Fruit fly (Drosophila melanogaster) whole organism, adult: ENCODE data around the gene CG13010.

Source experiments
- CG11617 ChIP-seq: fragments of 200-800 bp; sonication (Bioruptor generic); optimal IDR thresholded peaks from 2 replicates; lab custom pipeline; 2017; ENCODE audit warnings: mild to moderate bottlenecking, missing biosample characterization, missing genetic modification reagents, missing genetic modification characterization
- CG12768 ChIP-seq: fragments of 200-800 bp; sonication (Bioruptor generic); optimal IDR thresholded peaks from 2 replicates; lab custom pipeline; 2017; ENCODE audit warnings: missing biosample characterization, missing genetic modification characterization, mild to moderate bottlenecking, moderate library complexity, missing genetic modification reagents
- CG14711 ChIP-seq: fragments of 200-800 bp; sonication (Bioruptor generic); optimal IDR thresholded peaks from 2 replicates; lab custom pipeline; 2018; ENCODE audit warnings: missing biosample characterization, mild to moderate bottlenecking, missing genetic modification characterization, moderate library complexity
- CG1620 ChIP-seq: fragments of 200-800 bp; sonication (Bioruptor generic); optimal IDR thresholded peaks from 2 replicates; lab custom pipeline; 2016; ENCODE audit warnings: missing biosample characterization, missing genetic modification characterization
- CG33017 ChIP-seq: fragments of 200-800 bp; sonication (Bioruptor generic); optimal IDR thresholded peaks from 2 replicates; lab custom pipeline; 2018; ENCODE audit warnings: missing biosample characterization, mild to moderate bottlenecking, missing genetic modification characterization, moderate library complexity
- CG5204 ChIP-seq: fragments of 200-800 bp; sonication (Bioruptor generic); optimal IDR thresholded peaks from 2 replicates; lab custom pipeline; 2016; ENCODE audit warnings: missing biosample characterization, missing genetic modification characterization
- CG7045 ChIP-seq: fragments of 200-800 bp; sonication (Bioruptor generic); optimal IDR thresholded peaks from 2 replicates; lab custom pipeline; 2017; ENCODE audit warnings: missing biosample characterization, mild to moderate bottlenecking, missing genetic modification characterization
- CG7101 ChIP-seq: fragments of 200-800 bp; sonication (Bioruptor generic); optimal IDR thresholded peaks from 2 replicates; lab custom pipeline; 2018; ENCODE audit warnings: missing biosample characterization, mild to moderate bottlenecking, missing genetic modification characterization, moderate library complexity
- Clk ChIP-seq: fragments of 200-800 bp; sonication (Bioruptor generic); optimal IDR thresholded peaks from 2 replicates; lab custom pipeline; 2017; ENCODE audit warnings: missing biosample characterization, missing genetic modification characterization
- Crg-1 ChIP-seq: fragments of 200-800 bp; sonication (Bioruptor generic); optimal IDR thresholded peaks from 2 replicates; lab custom pipeline; 2016; ENCODE audit warnings: missing biosample characterization, missing genetic modification characterization
- Hr96 ChIP-seq: fragments of 200-800 bp; sonication (Bioruptor generic); optimal IDR thresholded peaks from 2 replicates; lab custom pipeline; 2016; ENCODE audit warnings: missing biosample characterization, missing genetic modification characterization
- Mnt ChIP-seq: fragments of 200-800 bp; sonication (Bioruptor generic); optimal IDR thresholded peaks from 2 replicates; lab custom pipeline; 2016; ENCODE audit warnings: missing biosample characterization, mild to moderate bottlenecking, missing genetic modification characterization
- bab1 ChIP-seq: fragments of 200-800 bp; sonication (Bioruptor generic); optimal IDR thresholded peaks from 3 replicates; lab custom pipeline; 2019; ENCODE audit warnings: missing biosample characterization, mild to moderate bottlenecking, missing genetic modification characterization, moderate library complexity
- cic ChIP-seq: fragments of 200-800 bp; sonication (Bioruptor generic); optimal IDR thresholded peaks from 2 replicates; lab custom pipeline; 2017; ENCODE audit warnings: missing biosample characterization, mild to moderate bottlenecking, missing genetic modification characterization, moderate library complexity
- cnc ChIP-seq, 2 experiments: fragments of >200 bp; optimal IDR thresholded peaks; 2 replicates each; lab custom pipeline; 2017
- kay ChIP-seq: fragments of 200-800 bp; sonication (Bioruptor generic); peaks from one replicate; lab custom pipeline; 2016; ENCODE audit warnings: missing biosample characterization, missing genetic modification characterization, borderline replicate concordance
- tj ChIP-seq: fragments of 200-800 bp; sonication (Bioruptor generic); optimal IDR thresholded peaks from 3 replicates; lab custom pipeline; 2017; ENCODE audit warnings: missing biosample characterization, mild to moderate bottlenecking, missing genetic modification characterization, moderate library complexity
- toe ChIP-seq: fragments of 200-800 bp; sonication (Bioruptor generic); optimal IDR thresholded peaks from 2 replicates; lab custom pipeline; 2016; ENCODE audit warnings: missing biosample characterization, missing genetic modification characterization

CG13010 gene

dm6 chrX:16711003-16711402 is 32.3 kb upstream of the CG13010 start, which contains the start of gene CG13008:
TSS of gene CG13008 (plus strand) at chrX:16711303.
- TF ChIP-seq CG33017 (tag; lab: Kevin White, UChicago), result no peak

- TF ChIP-seq CG1620 (GFP tag; lab: Kevin White, UChicago) (no peak), CG12768 (GFP tag; lab: Kevin White, UChicago) (no peak), Mnt (GFP tag; lab: Kevin White, UChicago) (no peak), toe (GFP tag; lab: Kevin White, UChicago) (no peak), CG14711 (tag; lab: Kevin White, UChicago) (no peak), Crg-1 (GFP tag; lab: Kevin White, UChicago) (no peak), bab1 (GFP tag; lab: Kevin White, UChicago) (no peak), CG7101 (no peak), cic (GFP tag; lab: Kevin White, UChicago) (no peak), kay (GFP tag; lab: Kevin White, UChicago) (no peak)
Observed at dm6 chrX:16706774-16707173, 28.0 kb upstream of the CG13010 start, which contains the start of gene CG9672. TSS of gene CG9672 (minus strand) at chrX:16706874.

- TF ChIP-seq CG5204 (GFP tag; lab: Kevin White, UChicago) (no peak), cic (GFP tag; lab: Kevin White, UChicago) (peak; percentile 23), Mnt (GFP tag; lab: Kevin White, UChicago) (peak; percentile 34)
Observed at dm6 chrX:16703747-16704146, 25.0 kb upstream of the CG13010 start, which contains the start of the genes CG9673 and CG4653. TSS of gene CG9673 (minus strand) at chrX:16703884. TSS of gene CG4653 (plus strand) at chrX:16704081.

dm6 chrX:16701941-16702340 is 23.2 kb upstream of the CG13010 start, which contains the start of gene sphe:
TSS of gene sphe (minus strand) at chrX:16701972.
- TF ChIP-seq Mnt (GFP tag; lab: Kevin White, UChicago) (peak; percentile 5), CG11617 (GFP tag; lab: Kevin White, UChicago) (no peak), cic (GFP tag; lab: Kevin White, UChicago) (peak; percentile 41), kay (GFP tag; lab: Kevin White, UChicago) (peak; percentile 69)

dm6 chrX:16700070-16700469 is 21.3 kb upstream of the CG13010 start, which contains the start of gene CG9676:
TSS of gene CG9676 (minus strand) at chrX:16700170.
- TF ChIP-seq kay (GFP tag; lab: Kevin White, UChicago) (no peak), CG14711 (tag; lab: Kevin White, UChicago) (no peak), CG5204 (GFP tag; lab: Kevin White, UChicago) (no peak), toe (GFP tag; lab: Kevin White, UChicago) (no peak), CG7045 (GFP tag; lab: Kevin White, UChicago) (no peak), CG33017 (tag; lab: Kevin White, UChicago) (no peak), cnc (optimal IDR thresholded peaks at IDR 0.05; lab: Kevin White, UChicago) (no peak), tj (GFP tag; lab: Kevin White, UChicago) (no peak), Mnt (GFP tag; lab: Kevin White, UChicago) (no peak), cic (GFP tag; lab: Kevin White, UChicago) (no peak), CG7101 (no peak), CG1620 (GFP tag; lab: Kevin White, UChicago) (no peak)

dm6 chrX:16697882-16698571 is 19.3 kb upstream of the CG13010 start:
- no peak for TF ChIP-seq CG5204 (GFP tag; lab: Kevin White, UChicago)

dm6 chrX:16696614-16697519 is 18.1 kb upstream of the CG13010 start:
- TF ChIP-seq Clk (GFP tag; lab: Kevin White, UChicago), result no peak
- TF ChIP-seq cic (GFP tag; lab: Kevin White, UChicago), result no peak
- TF ChIP-seq kay (GFP tag; lab: Kevin White, UChicago), result no peak
- no peak for TF ChIP-seq Hr96
- no peak for TF ChIP-seq CG7045 (GFP tag; lab: Kevin White, UChicago)
- no peak for TF ChIP-seq Mnt (GFP tag; lab: Kevin White, UChicago)
- no peak for TF ChIP-seq toe (GFP tag; lab: Kevin White, UChicago)
- TF ChIP-seq CG7101, result no peak
- no peak for TF ChIP-seq CG1620 (GFP tag; lab: Kevin White, UChicago)
- TF ChIP-seq CG33017 (tag; lab: Kevin White, UChicago), result no peak
- TF ChIP-seq Crg-1 (GFP tag; lab: Kevin White, UChicago), result no peak
